Worm (Caenorhabditis elegans) whole organism, L4 larva: ENCODE results near the gene F10E9.7.
A peak's percentile ranks its signal among the peaks of the same experiment; 100 is the strongest.

Experiments
- F10B5.3 ChIP-seq: sonication (generic microtip); optimal IDR thresholded peaks from 2 replicates; lab custom pipeline; 2016; ENCODE audit warnings: mild to moderate bottlenecking, missing genetic modification characterization, missing compliant biosample characterization
- F37D6.2 ChIP-seq: sonication (generic microtip); optimal IDR thresholded peaks from 2 replicates; lab custom pipeline; 2016; ENCODE audit warnings: mild to moderate bottlenecking, missing genetic modification characterization, missing compliant biosample characterization
- F44E2.7 ChIP-seq: fragments of 200-800 bp; sonication (Bioruptor generic); IDR thresholded peaks from 2 replicates; pipeline ENCODE4 v2.1.2; 2022; ENCODE audit warnings: missing genetic modification characterization, missing compliant biosample characterization
- F49E8.2 ChIP-seq: sonication (generic microtip); optimal IDR thresholded peaks from 2 replicates; lab custom pipeline; 2016; ENCODE audit warnings: missing compliant biosample characterization, mild to moderate bottlenecking, missing genetic modification characterization, borderline replicate concordance
- T20F7.1 ChIP-seq: fragments of 200-800 bp; sonication (Bioruptor generic); optimal IDR thresholded peaks from 2 replicates; lab custom pipeline; 2018; ENCODE audit warnings: mild to moderate bottlenecking, missing genetic modification characterization, missing compliant biosample characterization
- ZK546.5 ChIP-seq, 2 experiments: sonication (generic microtip); optimal IDR thresholded peaks; 2 replicates each; lab custom pipeline; 2017; ENCODE audit warnings: missing biosample characterization in 2 of 2, missing genetic modification characterization in 2 of 2
- aha-1 ChIP-seq: fragments of 150-350 bp; peaks from one replicate; lab custom pipeline; 2014; ENCODE audit warnings: missing biosample characterization, missing genetic modification characterization
- ama-1 ChIP-seq: fragments of 150-350 bp; optimal IDR thresholded peaks from 2 replicates; lab custom pipeline; 2014; ENCODE audit warnings: inconsistent platforms, mixed read lengths
- arid-1 ChIP-seq: fragments of 200-800 bp; sonication (Bioruptor generic); conservative IDR thresholded peaks from 2 replicates; pipeline ENCODE4 v1.3.6; 2022; ENCODE audit warnings: missing genetic modification reagents, missing genetic modification characterization, missing compliant biosample characterization
- attf-4 ChIP-seq: sonication (generic microtip); optimal IDR thresholded peaks from 3 replicates; lab custom pipeline; 2017; ENCODE audit warnings: missing biosample characterization, missing genetic modification characterization
- ceh-32 ChIP-seq: sonication (generic microtip); optimal IDR thresholded peaks from 2 replicates; lab custom pipeline; 2016; ENCODE audit warnings: mild to moderate bottlenecking, missing genetic modification characterization, missing compliant biosample characterization; ENCODE audit not compliant: poor library complexity
- ceh-82 ChIP-seq: sonication (generic microtip); optimal IDR thresholded peaks from 2 replicates; lab custom pipeline; 2017; ENCODE audit warnings: missing biosample characterization, missing genetic modification characterization
- ces-1 ChIP-seq: fragments of 150-350 bp; sonication (generic microtip); optimal IDR thresholded peaks from 4 replicates; lab custom pipeline; 2014; ENCODE audit warnings: missing biosample characterization, missing genetic modification reagents, missing genetic modification characterization
- cey-2 ChIP-seq: sonication (generic microtip); optimal IDR thresholded peaks from 3 replicates; lab custom pipeline; 2017; ENCODE audit warnings: missing genetic modification characterization, mild to moderate bottlenecking, missing compliant biosample characterization, antibody characterized with exemption, borderline replicate concordance; ENCODE audit not compliant: insufficient read depth
- daf-12 ChIP-seq: fragments of 150-350 bp; optimal IDR thresholded peaks from 2 replicates; lab custom pipeline; 2014; ENCODE audit warnings: missing biosample characterization, missing genetic modification reagents, missing genetic modification characterization
- daf-16 ChIP-seq, 3 experiments: sonication (generic microtip); optimal IDR thresholded peaks; 2 replicates each; lab custom pipeline; 2016 to 2017; ENCODE audit warnings: missing genetic modification characterization in 3 of 3, missing genetic modification reagents in 3 of 3, mild to moderate bottlenecking in 2 of 3, missing compliant biosample characterization in 2 of 3, missing biosample characterization in 1 of 3, moderate library complexity in 1 of 3
- daf-19 ChIP-seq: fragments of 200-800 bp; sonication (Bioruptor generic); conservative IDR thresholded peaks from 2 replicates; pipeline ENCODE4 v1.3.6; 2022; ENCODE audit warnings: missing genetic modification characterization, missing compliant biosample characterization
- dmd-6 ChIP-seq: fragments of 200-800 bp; sonication (Bioruptor generic); IDR thresholded peaks from 2 replicates; pipeline ENCODE4 v1.3.6; 2022; ENCODE audit warnings: missing genetic modification reagents, missing genetic modification characterization, missing compliant biosample characterization
- dmd-9 ChIP-seq: fragments of 200-800 bp; sonication (Bioruptor generic); IDR thresholded peaks from 2 replicates; pipeline ENCODE4 v1.3.6; 2022; ENCODE audit warnings: missing genetic modification reagents, missing genetic modification characterization, missing compliant biosample characterization
- dpl-1 ChIP-seq: fragments of 150-350 bp; optimal IDR thresholded peaks from 2 replicates; lab custom pipeline; 2014; ENCODE audit warnings: missing biosample characterization, missing genetic modification reagents, missing genetic modification characterization
- duxl-1 ChIP-seq: sonication (generic microtip); optimal IDR thresholded peaks from 2 replicates; lab custom pipeline; 2016; ENCODE audit warnings: mild to moderate bottlenecking, missing genetic modification characterization, moderate library complexity, missing compliant biosample characterization; ENCODE audit not compliant: poor library complexity
- dve-1 ChIP-seq: sonication (generic microtip); optimal IDR thresholded peaks from 2 replicates; lab custom pipeline; 2017; ENCODE audit warnings: antibody characterized with exemption, mild to moderate bottlenecking, missing genetic modification characterization, missing compliant biosample characterization; ENCODE audit not compliant: insufficient read depth
- egl-27 ChIP-seq: sonication (generic microtip); optimal IDR thresholded peaks from 3 replicates; lab custom pipeline; 2017; ENCODE audit warnings: missing biosample characterization, missing genetic modification reagents, missing genetic modification characterization
- egl-43 ChIP-seq: fragments of 200-800 bp; sonication (Bioruptor generic); IDR thresholded peaks from 2 replicates; pipeline ENCODE4 v1.3.6; 2022; ENCODE audit warnings: missing genetic modification reagents, missing genetic modification characterization, missing compliant biosample characterization
- fos-1 ChIP-seq: fragments of 150-350 bp; optimal IDR thresholded peaks from 2 replicates; lab custom pipeline; 2014; ENCODE audit warnings: missing biosample characterization, missing genetic modification characterization
- hlh-11 ChIP-seq: fragments of 200-800 bp; sonication (Bioruptor generic); optimal IDR thresholded peaks from 2 replicates; lab custom pipeline; 2018; ENCODE audit warnings: mild to moderate bottlenecking, missing genetic modification characterization, missing compliant biosample characterization
- lin-39 ChIP-seq: fragments of 150-350 bp; optimal IDR thresholded peaks from 2 replicates; lab custom pipeline; 2014; ENCODE audit warnings: missing biosample characterization, missing genetic modification reagents, missing genetic modification characterization
- lsy-2 ChIP-seq, 2 experiments: fragments of 150-350 bp in 1 of 2; sonication (generic microtip) in 1 of 2; optimal IDR thresholded peaks; 2 replicates each; lab custom pipeline; 2014 to 2017; ENCODE audit warnings: missing biosample characterization in 2 of 2, missing genetic modification characterization in 2 of 2
- madf-9 ChIP-seq: fragments of 200-800 bp; sonication (Bioruptor generic); conservative IDR thresholded peaks from 2 replicates; pipeline ENCODE4 v1.3.6; 2022; ENCODE audit warnings: missing genetic modification reagents, missing genetic modification characterization, missing compliant biosample characterization
- mep-1 ChIP-seq: fragments of 150-350 bp; sonication (generic microtip); optimal IDR thresholded peaks from 3 replicates; lab custom pipeline; 2014; ENCODE audit warnings: missing biosample characterization, missing genetic modification characterization
- mes-2 ChIP-seq: sonication (generic microtip); optimal IDR thresholded peaks from 2 replicates; lab custom pipeline; 2016; ENCODE audit warnings: missing genotype, mild to moderate bottlenecking, missing genetic modification characterization, missing compliant biosample characterization; ENCODE audit not compliant: poor library complexity, severe bottlenecking
- nhr-11 ChIP-seq: fragments of 150-350 bp; optimal IDR thresholded peaks from 2 replicates; lab custom pipeline; 2014; ENCODE audit warnings: missing biosample characterization, missing genetic modification characterization
- nhr-28 ChIP-seq: fragments of 150-350 bp; optimal IDR thresholded peaks from 2 replicates; lab custom pipeline; 2014; ENCODE audit warnings: missing biosample characterization, missing genetic modification characterization
- pha-4 ChIP-seq, 2 experiments: fragments of 150-350 bp in 1 of 2; fragments of 200-800 bp in 1 of 2; sonication (Bioruptor generic) in 1 of 2; IDR thresholded peaks in 1 of 2; optimal IDR thresholded peaks in 1 of 2; 2 replicates each; pipeline versions ENCODE4 v1.3.6 to Lab custom; 2014 to 2022; ENCODE audit warnings: missing genetic modification characterization in 2 of 2, missing genetic modification reagents in 2 of 2, missing biosample characterization in 1 of 2, missing compliant biosample characterization in 1 of 2
- rbr-2 ChIP-seq: sonication (generic microtip); optimal IDR thresholded peaks from 2 replicates; lab custom pipeline; 2016; ENCODE audit warnings: missing genotype, missing genetic modification characterization, missing compliant biosample characterization
- saeg-2 ChIP-seq: fragments of 200-800 bp; sonication (Bioruptor generic); IDR thresholded peaks from 2 replicates; pipeline ENCODE4 v1.3.6; 2022; ENCODE audit warnings: missing genetic modification reagents, missing genetic modification characterization, missing compliant biosample characterization
- snpc-4 ChIP-seq: fragments of 150-350 bp; optimal IDR thresholded peaks from 2 replicates; lab custom pipeline; 2014; ENCODE audit warnings: missing biosample characterization, missing genetic modification characterization
- unc-62 ChIP-seq, 3 experiments: fragments of 150-350 bp in 1 of 3; sonication (generic microtip); optimal IDR thresholded peaks in 2 of 3; peaks in 1 of 3; 1 replicate in 1 of 3; 2 replicates in 2 of 3; lab custom pipeline; 2014 to 2017; ENCODE audit warnings: missing biosample characterization in 3 of 3, missing genetic modification characterization in 3 of 3, missing genetic modification reagents in 3 of 3, missing genotype in 1 of 3
- vab-7 ChIP-seq: fragments of 200-800 bp; sonication (Bioruptor generic); IDR thresholded peaks from 2 replicates; pipeline ENCODE4 v1.3.6; 2022; ENCODE audit warnings: missing genetic modification reagents, missing genetic modification characterization, missing compliant biosample characterization
- zag-1 ChIP-seq: fragments of 150-350 bp; optimal IDR thresholded peaks from 2 replicates; lab custom pipeline; 2014; ENCODE audit warnings: missing biosample characterization, missing genetic modification characterization
- zip-11 ChIP-seq: fragments of 200-800 bp; sonication (Bioruptor generic); IDR thresholded peaks from 2 replicates; pipeline ENCODE4 v1.3.6; 2022; ENCODE audit warnings: missing genetic modification characterization, missing compliant biosample characterization
- zip-2 ChIP-seq: fragments of 150-350 bp; optimal IDR thresholded peaks from 2 replicates; lab custom pipeline; 2014; ENCODE audit warnings: missing biosample characterization, missing genetic modification characterization

F10E9.7 gene

DNA sequence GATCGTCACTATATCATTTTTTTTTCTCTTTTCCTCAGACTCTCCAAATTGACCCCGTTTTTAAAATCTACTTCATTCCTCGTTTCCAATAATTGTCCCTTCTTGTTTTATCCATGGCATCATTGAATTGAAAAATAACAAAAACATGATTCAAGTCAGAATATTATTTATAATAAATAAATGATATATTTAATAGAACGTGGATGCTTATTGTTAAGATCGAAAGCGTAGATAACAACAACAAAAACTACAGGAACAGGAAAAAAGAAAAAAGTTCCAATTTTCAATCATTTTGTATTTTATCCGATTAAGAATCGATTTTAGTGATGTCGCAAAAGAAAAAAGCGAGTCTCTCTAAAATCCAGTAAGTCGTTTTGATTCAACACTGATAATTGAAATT is 5.2 kb upstream of the F10E9.7 start, which contains the start of gene F10E9.2:
F10E9.2 (plus strand) TSS at position 301 of the 400 bp plus-strand sequence.
- TF ChIP-seq dmd-9 (GFP tag; lab: Robert Waterston, UW) = no peak
- peak; percentile 2 for TF ChIP-seq mep-1 (tag; lab: Kevin White, UChicago)

DNA sequence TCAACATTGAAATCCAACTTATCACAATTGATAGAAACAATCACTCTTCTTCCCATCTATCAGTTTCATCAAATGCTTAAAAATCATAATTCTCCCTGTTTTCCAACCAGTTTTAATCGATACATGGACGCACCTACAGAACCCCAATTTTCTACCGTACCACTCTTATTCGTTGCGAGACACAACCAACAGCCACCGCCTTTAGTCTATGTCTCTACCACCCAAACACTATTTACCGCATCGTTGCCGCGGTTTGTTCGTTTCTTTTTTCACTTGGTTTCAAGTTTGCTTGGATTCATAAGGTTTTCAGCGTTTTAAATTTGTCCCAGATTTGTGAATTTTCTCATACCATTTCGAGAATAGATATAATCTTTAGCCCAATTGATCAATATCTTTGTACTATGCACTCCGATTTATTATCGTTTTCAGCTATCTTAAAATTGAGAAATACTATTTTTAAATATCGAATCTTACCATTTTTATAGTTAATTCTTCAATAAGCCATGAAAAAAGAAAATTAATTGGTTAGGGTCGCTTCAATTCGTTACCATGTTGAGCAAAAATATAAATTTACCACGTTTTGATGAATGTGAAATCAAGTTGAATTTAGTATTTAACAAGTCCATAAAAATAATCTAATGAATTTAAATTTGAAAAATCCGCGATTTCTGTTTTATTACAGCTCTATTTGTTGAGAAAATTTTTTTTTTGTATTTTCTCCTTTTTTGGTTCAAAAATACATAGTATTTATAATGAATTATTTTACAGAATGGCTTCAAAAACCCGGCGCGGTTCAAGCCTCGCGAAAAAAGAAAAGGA is 3.2 kb upstream of the F10E9.7 start, which contains the start of gene F10E9.3:
F10E9.3 (plus strand) TSS at position 769 of the 819 bp plus-strand sequence.
- TF ChIP-seq dpl-1 (GFP tag; lab: Kevin White, UChicago) (peak; percentile 38), arid-1 (no peak), cey-2 (tag; lab: Kevin White, UChicago) (no peak), pha-4 (GFP tag; IDR thresholded peaks at IDR 0.05; lab: Robert Waterston, UW) (no peak), pha-4 (tag; optimal IDR thresholded peaks at IDR 0.05; lab: Kevin White, UChicago) (no peak), F10B5.3 (tag; lab: Kevin White, UChicago) (no peak), ZK546.5 (tag; optimal IDR thresholded peaks at IDR 0.05; lab: Kevin White, UChicago) (no peak), ces-1 (GFP tag; lab: Kevin White, UChicago) (no peak), nhr-28 (tag; lab: Kevin White, UChicago) (no peak), zag-1 (no peak), F49E8.2 (tag; lab: Kevin White, UChicago) (no peak), zip-2 (tag; lab: Kevin White, UChicago) (no peak), daf-19 (GFP tag; lab: Robert Waterston, UW) (no peak), ceh-32 (tag; lab: Kevin White, UChicago) (no peak), rbr-2 (no peak), ama-1 (peak; percentile 32), daf-16 (GFP tag; optimal IDR thresholded peaks at IDR 0.05; lab: Kevin White, UChicago) (no peak), daf-16 (tag; optimal IDR thresholded peaks at IDR 0.05; lab: Kevin White, UChicago) (peak; percentile 12), nhr-11 (tag; lab: Kevin White, UChicago) (no peak), unc-62 (GFP tag; optimal IDR thresholded peaks at IDR 0.05 in 1 of 2; lab: Kevin White, UChicago) (peak in 1 of 2 experiments; percentile 93), unc-62 (tag; optimal IDR thresholded peaks at IDR 0.05; lab: Kevin White, UChicago) (no peak), ceh-82 (no peak), daf-12 (no peak), T20F7.1 (GFP tag; lab: Kevin White, UChicago) (peak; percentile 13), F44E2.7 (no peak), fos-1 (tag; lab: Kevin White, UChicago) (no peak), egl-43 (no peak), lsy-2 (tag; optimal IDR thresholded peaks at IDR 0.05; lab: Kevin White, UChicago) (peak in 1 of 2 experiments; percentile 96), duxl-1 (tag; lab: Kevin White, UChicago) (no peak), dmd-6 (no peak), lin-39 (tag; lab: Kevin White, UChicago) (no peak), attf-4 (tag; lab: Kevin White, UChicago) (no peak), F37D6.2 (tag; lab: Kevin White, UChicago) (no peak), zip-11 (GFP tag; lab: Robert Waterston, UW) (no peak), vab-7 (no peak), hlh-11 (tag; lab: Kevin White, UChicago) (no peak), mes-2 (tag; lab: Kevin White, UChicago) (peak; percentile 72), snpc-4 (tag; lab: Kevin White, UChicago) (no peak), madf-9 (GFP tag; lab: Robert Waterston, UW) (no peak), aha-1 (tag; lab: Kevin White, UChicago) (peak; percentile 68), saeg-2 (no peak), egl-27 (no peak), dve-1 (tag; lab: Kevin White, UChicago) (no peak), mep-1 (tag; lab: Kevin White, UChicago) (no peak)
